Worm (Caenorhabditis elegans) whole organism, young adult: ENCODE data around the gene Y40C5A.4.
A peak's percentile ranks its signal among the peaks of the same experiment; 100 is the strongest.

ENCODE experiments used
- B0019.2 ChIP-seq: fragments of 200-800 bp; sonication (Bioruptor generic); conservative IDR thresholded peaks from 2 replicates; pipeline ENCODE4 v1.3.6; 2022; ENCODE audit warnings: missing genetic modification reagents, missing genetic modification characterization, missing compliant biosample characterization
- C06A6.2 ChIP-seq: fragments of 200-800 bp; sonication (Bioruptor generic); conservative IDR thresholded peaks from 2 replicates; pipeline ENCODE4 v1.3.6; 2022; ENCODE audit warnings: missing genetic modification characterization, missing compliant biosample characterization
- C17E4.6 ChIP-seq: fragments of 200-800 bp; sonication (Bioruptor generic); IDR thresholded peaks from 2 replicates; pipeline ENCODE4 v1.3.6; 2022; ENCODE audit warnings: missing genetic modification reagents, missing genetic modification characterization, missing compliant biosample characterization
- D2030.7 ChIP-seq: fragments of 200-800 bp; sonication (Bioruptor generic); IDR thresholded peaks from 2 replicates; pipeline ENCODE4 v1.3.6; 2022; ENCODE audit warnings: missing genetic modification reagents, missing genetic modification characterization, missing compliant biosample characterization
- F10E7.11 ChIP-seq: sonication (generic microtip); optimal IDR thresholded peaks from 2 replicates; lab custom pipeline; 2017; ENCODE audit warnings: mild to moderate bottlenecking, missing genetic modification characterization, moderate library complexity, missing compliant biosample characterization
- F22D6.2 ChIP-seq: sonication (generic microtip); optimal IDR thresholded peaks from 2 replicates; lab custom pipeline; 2016; ENCODE audit warnings: mild to moderate bottlenecking, missing genetic modification characterization, missing compliant biosample characterization
- F23B12.7 ChIP-seq: sonication (generic microtip); optimal IDR thresholded peaks from 2 replicates; lab custom pipeline; 2017; ENCODE audit warnings: missing genetic modification characterization, mild to moderate bottlenecking, missing compliant biosample characterization, antibody characterized with exemption, moderate library complexity; ENCODE audit not compliant: insufficient read depth
- F39B2.1 ChIP-seq: fragments of 200-800 bp; sonication (Bioruptor generic); IDR thresholded peaks from 2 replicates; pipeline ENCODE4 v1.3.6; 2022; ENCODE audit warnings: missing genetic modification reagents, missing genetic modification characterization, missing compliant biosample characterization
- F55B11.4 ChIP-seq: sonication (generic microtip); optimal IDR thresholded peaks from 2 replicates; lab custom pipeline; 2016; ENCODE audit warnings: missing compliant biosample characterization, missing genetic modification characterization, borderline replicate concordance; ENCODE audit not compliant: insufficient read depth
- K11D2.4 ChIP-seq: fragments of 200-800 bp; sonication (Bioruptor generic); IDR thresholded peaks from 2 replicates; pipeline ENCODE4 v1.3.6; 2022; ENCODE audit warnings: missing genetic modification reagents, missing genetic modification characterization, missing compliant biosample characterization
- athp-1 ChIP-seq: sonication (generic microtip); optimal IDR thresholded peaks from 2 replicates; lab custom pipeline; 2017; ENCODE audit warnings: mild to moderate bottlenecking, missing genetic modification characterization, missing compliant biosample characterization
- attf-3 ChIP-seq: fragments of 200-800 bp; sonication (Bioruptor generic); conservative IDR thresholded peaks from 2 replicates; pipeline ENCODE4 v1.3.6; 2022; ENCODE audit warnings: missing genetic modification reagents, missing genetic modification characterization, missing compliant biosample characterization
- bed-2 ChIP-seq: fragments of 200-800 bp; sonication (Bioruptor generic); IDR thresholded peaks from 2 replicates; pipeline ENCODE4 v1.3.6; 2022; ENCODE audit warnings: missing genetic modification reagents, missing genetic modification characterization, missing compliant biosample characterization
- ceh-100 ChIP-seq: fragments of 200-800 bp; sonication (Bioruptor generic); IDR thresholded peaks from 2 replicates; pipeline ENCODE4 v1.3.6; 2022; ENCODE audit warnings: missing genetic modification reagents, missing genetic modification characterization, missing compliant biosample characterization
- ceh-27 ChIP-seq: fragments of 200-800 bp; sonication (Bioruptor generic); optimal IDR thresholded peaks from 2 replicates; lab custom pipeline; 2018; ENCODE audit warnings: mild to moderate bottlenecking, missing genetic modification characterization, moderate library complexity, missing compliant biosample characterization
- ceh-40 ChIP-seq: fragments of 200-800 bp; sonication (Bioruptor generic); IDR thresholded peaks from 2 replicates; pipeline ENCODE4 v1.3.6; 2022; ENCODE audit warnings: missing genetic modification characterization, missing compliant biosample characterization
- chd-7 ChIP-seq: sonication (generic microtip); optimal IDR thresholded peaks from 2 replicates; lab custom pipeline; 2016; ENCODE audit warnings: mild to moderate bottlenecking, missing genetic modification characterization, moderate library complexity, missing compliant biosample characterization
- die-1 ChIP-seq: sonication (generic microtip); optimal IDR thresholded peaks from 2 replicates; lab custom pipeline; 2016; ENCODE audit warnings: missing genotype, mild to moderate bottlenecking, missing genetic modification characterization, missing compliant biosample characterization
- egrh-3 ChIP-seq: fragments of 200-800 bp; sonication (Bioruptor generic); IDR thresholded peaks from 2 replicates; pipeline ENCODE4 v1.3.6; 2022; ENCODE audit warnings: missing genetic modification reagents, missing genetic modification characterization, missing compliant biosample characterization
- fkh-3 ChIP-seq: sonication (generic microtip); optimal IDR thresholded peaks from 2 replicates; lab custom pipeline; 2016; ENCODE audit warnings: mild to moderate bottlenecking, missing genetic modification characterization, missing compliant biosample characterization
- gei-17 ChIP-seq: fragments of 200-800 bp; sonication (Bioruptor generic); optimal IDR thresholded peaks from 2 replicates; lab custom pipeline; 2018; ENCODE audit warnings: mild to moderate bottlenecking, missing genetic modification characterization, missing compliant biosample characterization
- him-1 ChIP-seq: sonication (generic microtip); optimal IDR thresholded peaks from 2 replicates; lab custom pipeline; 2016; ENCODE audit warnings: missing genotype, missing genetic modification reagents, missing genetic modification characterization, missing compliant biosample characterization
- hmg-20 ChIP-seq: fragments of 200-800 bp; sonication (Bioruptor generic); IDR thresholded peaks from 2 replicates; pipeline ENCODE4 v1.3.6; 2022; ENCODE audit warnings: missing genetic modification reagents, missing genetic modification characterization, missing compliant biosample characterization
- let-526 ChIP-seq: fragments of 200-800 bp; sonication (Bioruptor generic); IDR thresholded peaks from 2 replicates; pipeline ENCODE4 v1.3.6; 2022; ENCODE audit warnings: missing genetic modification reagents, missing genetic modification characterization, missing compliant biosample characterization
- lin-26 ChIP-seq: fragments of 200-800 bp; sonication (Bioruptor generic); IDR thresholded peaks from 2 replicates; pipeline ENCODE4 v1.3.6; 2022; ENCODE audit warnings: missing genetic modification reagents, missing genetic modification characterization, missing compliant biosample characterization
- lin-35 ChIP-seq, 3 experiments: fragments of 150-350 bp in 2 of 3; sonication (generic microtip) in 1 of 3; optimal IDR thresholded peaks; 2 replicates each; lab custom pipeline; 2014 to 2018; ENCODE audit warnings: missing biosample characterization in 3 of 3, missing genetic modification characterization in 3 of 3, missing genetic modification reagents in 3 of 3
- lsl-1 ChIP-seq: fragments of 200-800 bp; sonication (Bioruptor generic); optimal IDR thresholded peaks from 2 replicates; lab custom pipeline; 2018; ENCODE audit warnings: mild to moderate bottlenecking, missing genetic modification characterization, moderate library complexity, missing compliant biosample characterization
- lsy-27 ChIP-seq: sonication (generic microtip); optimal IDR thresholded peaks from 2 replicates; lab custom pipeline; 2017; ENCODE audit warnings: missing genetic modification characterization, mild to moderate bottlenecking, missing compliant biosample characterization, antibody characterized with exemption, missing genotype, borderline replicate concordance; ENCODE audit not compliant: insufficient read depth
- madf-10 ChIP-seq: sonication (generic microtip); optimal IDR thresholded peaks from 2 replicates; lab custom pipeline; 2016; ENCODE audit warnings: mild to moderate bottlenecking, missing genetic modification characterization, missing compliant biosample characterization
- nfya-1 ChIP-seq: sonication (generic microtip); optimal IDR thresholded peaks from 2 replicates; lab custom pipeline; 2017; ENCODE audit warnings: antibody characterized with exemption, missing compliant biosample characterization, missing genetic modification characterization, borderline replicate concordance; ENCODE audit not compliant: insufficient read depth
- nfya-2 ChIP-seq: fragments of 200-800 bp; sonication (Bioruptor generic); IDR thresholded peaks from 2 replicates; pipeline ENCODE4 v1.3.6; 2022; ENCODE audit warnings: missing genetic modification reagents, missing genetic modification characterization, missing compliant biosample characterization
- nfyb-1 ChIP-seq: fragments of 200-800 bp; sonication (Bioruptor generic); IDR thresholded peaks from 2 replicates; pipeline ENCODE4 v1.3.6; 2022; ENCODE audit warnings: missing genetic modification reagents, missing genetic modification characterization, missing compliant biosample characterization
- nhr-120 ChIP-seq: fragments of 200-800 bp; sonication (Bioruptor generic); IDR thresholded peaks from 2 replicates; pipeline ENCODE4 v1.3.6; 2022; ENCODE audit warnings: missing genetic modification characterization, missing compliant biosample characterization
- nhr-27 ChIP-seq: fragments of 200-800 bp; sonication (Bioruptor generic); optimal IDR thresholded peaks from 2 replicates; lab custom pipeline; 2018; ENCODE audit warnings: mild to moderate bottlenecking, missing genetic modification characterization, moderate library complexity, missing compliant biosample characterization
- rcor-1 ChIP-seq: fragments of 200-800 bp; sonication (Bioruptor generic); IDR thresholded peaks from 2 replicates; pipeline ENCODE4 v1.3.6; 2022; ENCODE audit warnings: missing genetic modification reagents, missing genetic modification characterization, missing compliant biosample characterization
- repo-1 ChIP-seq: sonication (generic microtip); optimal IDR thresholded peaks from 2 replicates; lab custom pipeline; 2017; ENCODE audit warnings: mild to moderate bottlenecking, missing genetic modification characterization, missing compliant biosample characterization
- snpc-1.1 ChIP-seq: sonication (generic microtip); optimal IDR thresholded peaks from 2 replicates; lab custom pipeline; 2017; ENCODE audit warnings: missing genetic modification characterization, mild to moderate bottlenecking, missing compliant biosample characterization, antibody characterized with exemption, moderate library complexity, missing genotype, missing genetic modification reagents; ENCODE audit not compliant: insufficient read depth
- unc-130 ChIP-seq: sonication (generic microtip); optimal IDR thresholded peaks from 2 replicates; lab custom pipeline; 2016; ENCODE audit warnings: missing genetic modification reagents, missing genetic modification characterization, missing compliant biosample characterization
- ztf-25 ChIP-seq: fragments of 200-800 bp; sonication (Bioruptor generic); IDR thresholded peaks from 2 replicates; pipeline ENCODE4 v1.3.6; 2022; ENCODE audit warnings: missing genetic modification reagents, missing genetic modification characterization, missing compliant biosample characterization
- ztf-26 ChIP-seq: sonication (generic microtip); optimal IDR thresholded peaks from 2 replicates; lab custom pipeline; 2017; ENCODE audit warnings: missing genetic modification characterization, missing compliant biosample characterization
- ztf-28 ChIP-seq: fragments of 200-800 bp; sonication (Bioruptor generic); IDR thresholded peaks from 2 replicates; pipeline ENCODE4 v1.3.6; 2022; ENCODE audit warnings: missing genetic modification reagents, missing genetic modification characterization, missing compliant biosample characterization

Gene Y40C5A.4

DNA sequence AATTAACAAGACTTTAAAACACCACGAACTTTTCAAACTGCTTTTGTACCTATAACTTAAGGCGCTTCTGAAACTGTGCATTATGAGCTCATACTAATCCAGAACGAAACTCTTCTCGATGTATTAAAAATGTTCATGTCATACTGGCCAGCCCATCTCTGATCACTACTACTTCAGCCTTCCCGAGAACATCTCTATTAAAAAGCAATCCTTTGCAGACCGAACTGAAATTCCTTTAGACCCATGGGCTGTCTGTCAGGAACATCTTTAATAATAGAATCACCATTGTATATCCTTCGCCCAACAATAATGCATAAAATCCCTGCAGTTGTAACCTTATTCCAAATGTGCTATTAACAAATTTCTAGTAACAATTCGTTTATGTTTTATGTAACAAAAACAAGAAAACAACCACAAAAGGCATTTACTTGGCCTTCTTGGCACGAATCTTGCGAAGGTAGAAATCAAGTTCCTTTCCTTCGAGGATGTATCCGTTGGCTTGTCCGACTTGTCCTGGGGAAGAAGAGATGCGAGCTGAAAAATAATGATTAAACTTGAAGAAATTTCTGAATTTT, 52.2 kb downstream of the Y40C5A.4 start (continued):
- TF ChIP-seq ceh-100 (GFP tag; lab: Robert Waterston, UW) (no peak), ztf-25 (no peak), rcor-1 (GFP tag; lab: Robert Waterston, UW) (no peak; the same call in 1 of the 2 replicates), nfyb-1 (GFP tag; lab: Robert Waterston, UW) (0 out of 2 replicates have a peak, but pooled peaks have one; percentile 28), gei-17 (GFP tag; lab: Kevin White, UChicago) (no peak)

DNA sequence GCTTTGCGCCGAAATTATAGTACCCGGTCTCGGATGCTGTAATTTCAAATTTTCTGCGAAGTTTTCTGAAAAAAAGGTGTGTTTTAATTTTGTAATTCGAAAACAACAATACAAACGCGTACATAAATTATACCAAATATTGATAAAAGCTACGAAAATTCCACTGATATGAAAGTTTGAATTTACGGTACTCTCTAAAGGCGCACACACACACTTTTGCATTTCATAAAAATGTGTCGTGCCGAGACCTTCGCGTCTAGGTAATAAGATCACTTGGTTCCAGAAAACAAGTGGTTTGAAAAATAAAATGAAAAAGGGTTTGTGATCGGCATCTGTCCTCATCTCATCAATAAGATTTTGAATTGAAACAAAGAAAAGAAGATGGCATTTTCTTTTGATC, 54.1 kb downstream of the Y40C5A.4 start:
- TF ChIP-seq let-526 (GFP tag; lab: Robert Waterston, UW) (no peak), bed-2 (GFP tag; lab: Robert Waterston, UW) (no peak), F10E7.11 (tag; lab: Kevin White, UChicago) (no peak)

DNA sequence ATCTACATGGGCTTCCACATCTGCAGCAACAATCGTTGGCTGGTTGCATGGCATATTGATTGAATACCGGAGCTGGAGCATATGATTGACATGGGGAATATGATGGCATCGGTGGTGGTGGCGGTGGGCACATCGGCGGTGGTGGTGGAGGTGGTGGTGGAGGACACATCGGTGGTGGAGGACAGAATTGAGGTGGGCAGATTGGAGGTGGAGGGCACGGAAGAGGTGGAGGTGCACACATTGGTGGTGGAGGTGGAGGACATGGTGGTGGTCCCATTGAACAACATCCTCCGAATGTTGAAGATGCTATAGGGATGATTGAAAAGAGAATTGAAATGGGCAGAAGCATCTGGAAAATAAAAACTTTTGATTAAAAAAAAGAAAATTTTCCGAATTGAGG, 54.5 kb downstream of the Y40C5A.4 start, which contains the start of gene grl-4:
Gene grl-4 (minus strand): TSS at position 351 of the 400 bp plus-strand sequence.
- TF ChIP-seq ztf-25 (no peak), ztf-28 (0 out of 2 replicates have a peak, but pooled peaks have one; percentile 12), attf-3 (GFP tag; lab: Robert Waterston, UW) (no peak), ztf-26 (tag; lab: Kevin White, UChicago) (no peak), bed-2 (GFP tag; lab: Robert Waterston, UW) (no peak), hmg-20 (no peak), K11D2.4 (GFP tag; lab: Robert Waterston, UW) (no peak), nhr-120 (no peak), ceh-27 (GFP tag; lab: Kevin White, UChicago) (no peak), lin-35 (GFP tag; optimal IDR thresholded peaks at IDR 0.05; lab: Kevin White, UChicago) (no peak), die-1 (no peak), egrh-3 (peak; percentile 53; the same call in 1 of the 2 replicates), ceh-100 (GFP tag; lab: Robert Waterston, UW) (no peak), C17E4.6 (GFP tag; lab: Robert Waterston, UW) (no peak), him-1 (tag; lab: Kevin White, UChicago) (no peak)

DNA sequence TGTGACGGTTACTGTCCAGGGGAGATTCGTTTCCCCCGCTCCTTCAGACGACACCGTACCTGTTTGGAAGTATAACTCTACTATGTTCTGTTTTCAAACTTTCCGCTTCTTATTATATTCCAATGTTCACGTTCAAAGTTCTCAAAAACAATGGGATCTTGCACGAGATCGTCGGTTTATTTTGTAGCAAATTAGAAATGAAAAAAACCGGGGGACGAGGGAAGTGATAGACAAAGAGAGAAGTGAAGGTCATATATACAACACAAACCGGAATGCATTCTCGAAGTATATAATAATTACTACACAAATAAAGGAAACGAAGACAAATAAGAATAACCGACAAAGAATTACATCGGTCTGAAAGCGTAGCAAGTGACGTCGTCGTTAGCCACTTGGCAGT, 55.2 kb downstream of the Y40C5A.4 start:
- TF ChIP-seq unc-130, result no peak
- TF ChIP-seq nhr-120, result no peak
- TF ChIP-seq F55B11.4 (tag; lab: Kevin White, UChicago), result no peak
- no peak for TF ChIP-seq nfya-1 (tag; lab: Kevin White, UChicago)
- TF ChIP-seq fkh-3 (tag; lab: Kevin White, UChicago), result no peak
- TF ChIP-seq gei-17 (GFP tag; lab: Kevin White, UChicago), result no peak
- no peak for TF ChIP-seq lsl-1
- no peak for TF ChIP-seq bed-2 (GFP tag; lab: Robert Waterston, UW)
- no peak for TF ChIP-seq D2030.7 (GFP tag; lab: Robert Waterston, UW)
- no peak for TF ChIP-seq egrh-3
- TF ChIP-seq F22D6.2 (tag; lab: Kevin White, UChicago), result no peak

DNA sequence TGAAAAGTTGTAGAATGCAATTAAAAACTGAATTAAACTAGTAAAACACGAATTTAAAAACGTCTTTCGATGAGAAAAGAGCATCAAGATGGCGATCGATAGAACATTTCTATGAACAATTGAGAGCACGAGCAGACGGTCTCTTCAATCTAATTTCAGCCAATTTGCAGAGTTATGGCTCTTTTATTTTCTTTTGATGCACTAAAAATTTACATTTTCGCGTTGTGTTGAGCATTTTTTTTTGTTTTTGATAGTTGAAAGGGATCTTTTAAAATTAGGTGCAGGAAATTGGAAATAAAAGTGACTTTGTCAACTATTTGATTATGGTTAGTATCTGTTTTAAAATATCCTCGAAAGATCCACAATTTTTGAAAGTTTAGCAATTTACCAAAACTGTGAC, 55.9 kb downstream of the Y40C5A.4 start, which contains the start of gene F42C5.6:
Gene F42C5.6 (minus strand): TSS at position 101 of the 400 bp plus-strand sequence.
- TF ChIP-seq chd-7 (tag; lab: Kevin White, UChicago) (no peak), athp-1 (tag; lab: Kevin White, UChicago) (no peak), F39B2.1 (no peak), madf-10 (tag; lab: Kevin White, UChicago) (no peak), nfya-2 (no peak), F23B12.7 (tag; lab: Kevin White, UChicago) (no peak), unc-130 (no peak), B0019.2 (GFP tag; lab: Robert Waterston, UW) (no peak), nhr-27 (tag; lab: Kevin White, UChicago) (no peak), repo-1 (tag; lab: Kevin White, UChicago) (no peak), lin-26 (no peak), lin-35 (GFP tag; optimal IDR thresholded peaks at IDR 0.05; lab: Kevin White, UChicago) (no peak), C06A6.2 (GFP tag; lab: Robert Waterston, UW) (no peak), snpc-1.1 (no peak), lsy-27 (no peak), D2030.7 (GFP tag; lab: Robert Waterston, UW) (no peak), ceh-40 (GFP tag; lab: Robert Waterston, UW) (no peak)
